Fruit fly (Drosophila melanogaster) whole organism, prepupa: Measurements from ENCODE around the gene EMC3.
A peak's percentile ranks its signal among the peaks of the same experiment; 100 is the strongest.

Source experiments
- Blimp-1 ChIP-seq: fragments of 200-800 bp; sonication (Bioruptor generic); optimal IDR thresholded peaks from 3 replicates; lab custom pipeline; 2017; ENCODE audit warnings: missing biosample characterization, missing genetic modification characterization, mild to moderate bottlenecking, moderate library complexity, missing genetic modification reagents
- CG10631 ChIP-seq: fragments of 200-800 bp; sonication (Bioruptor generic); optimal IDR thresholded peaks from 2 replicates; lab custom pipeline; 2016; ENCODE audit warnings: missing biosample characterization, missing genetic modification characterization
- CG10669 ChIP-seq: fragments of 200-800 bp; sonication (Bioruptor generic); optimal IDR thresholded peaks from 3 replicates; lab custom pipeline; 2018; ENCODE audit warnings: missing biosample characterization, mild to moderate bottlenecking, missing genetic modification characterization, moderate library complexity
- CG11294 ChIP-seq: fragments of 200-800 bp; sonication (Bioruptor generic); IDR thresholded peaks from 2 replicates; pipeline ENCODE4 v1.3.6; 2022; ENCODE audit warnings: missing biosample characterization, missing genetic modification characterization
- CG11762 ChIP-seq: fragments of 200-800 bp; sonication (Bioruptor generic); optimal IDR thresholded peaks from 3 replicates; lab custom pipeline; 2016; ENCODE audit warnings: missing biosample characterization, missing genetic modification characterization; ENCODE audit not compliant: insufficient read depth
- CG15336 ChIP-seq: fragments of 200-800 bp; sonication (Bioruptor generic); IDR thresholded peaks from 2 replicates; pipeline ENCODE4 v1.3.6; 2022; ENCODE audit warnings: missing biosample characterization, missing genetic modification characterization
- CG1621 ChIP-seq: fragments of 200-800 bp; sonication (Bioruptor generic); optimal IDR thresholded peaks from 3 replicates; lab custom pipeline; 2018; ENCODE audit warnings: missing biosample characterization, mild to moderate bottlenecking, missing genetic modification characterization
- CG31627 ChIP-seq: fragments of 200-800 bp; sonication (Bioruptor generic); optimal IDR thresholded peaks from 3 replicates; lab custom pipeline; 2016; ENCODE audit warnings: missing biosample characterization, missing genetic modification characterization
- CG32006 ChIP-seq: fragments of 200-800 bp; sonication (Bioruptor generic); optimal IDR thresholded peaks from 3 replicates; lab custom pipeline; 2017; ENCODE audit warnings: missing biosample characterization, mild to moderate bottlenecking, missing genetic modification characterization
- CG3919 ChIP-seq: fragments of 200-800 bp; sonication (Bioruptor generic); optimal IDR thresholded peaks from 3 replicates; lab custom pipeline; 2016; ENCODE audit warnings: missing biosample characterization, missing genetic modification characterization
- CG4318 ChIP-seq: fragments of 200-800 bp; sonication (Bioruptor generic); optimal IDR thresholded peaks from 3 replicates; lab custom pipeline; 2017; ENCODE audit warnings: missing biosample characterization, mild to moderate bottlenecking, missing genetic modification characterization
- CG6276 ChIP-seq: fragments of 200-800 bp; sonication (Bioruptor generic); optimal IDR thresholded peaks from 2 replicates; lab custom pipeline; 2017; ENCODE audit warnings: missing biosample characterization, mild to moderate bottlenecking, missing genetic modification characterization
- CG6792 ChIP-seq: fragments of 200-800 bp; sonication (Bioruptor generic); optimal IDR thresholded peaks from 3 replicates; lab custom pipeline; 2016; ENCODE audit warnings: missing biosample characterization, missing genetic modification characterization
- CG6808 ChIP-seq: fragments of 200-800 bp; sonication (Bioruptor generic); optimal IDR thresholded peaks from 3 replicates; lab custom pipeline; 2017; ENCODE audit warnings: missing biosample characterization, missing genetic modification characterization, mild to moderate bottlenecking, moderate library complexity, missing genetic modification reagents
- CG7368 ChIP-seq: fragments of 200-800 bp; sonication (Bioruptor generic); optimal IDR thresholded peaks from 3 replicates; lab custom pipeline; 2016; ENCODE audit warnings: missing biosample characterization, missing genetic modification characterization
- CG8319 ChIP-seq: fragments of 200-800 bp; sonication (Bioruptor generic); optimal IDR thresholded peaks from 3 replicates; lab custom pipeline; 2016; ENCODE audit warnings: missing biosample characterization, missing genetic modification characterization
- CG8632 ChIP-seq: fragments of 200-800 bp; sonication (Bioruptor generic); optimal IDR thresholded peaks from 3 replicates; lab custom pipeline; 2016; ENCODE audit warnings: missing biosample characterization, missing genetic modification characterization
- Eip78C ChIP-seq: fragments of 200-800 bp; sonication (Bioruptor generic); peaks from one replicate; lab custom pipeline; 2016; ENCODE audit warnings: missing biosample characterization, missing genetic modification characterization
- Ets21C ChIP-seq: fragments of 200-800 bp; sonication (Bioruptor generic); optimal IDR thresholded peaks from 3 replicates; lab custom pipeline; 2016; ENCODE audit warnings: missing biosample characterization, missing genetic modification characterization
- Ets96B ChIP-seq: fragments of 200-800 bp; optimal IDR thresholded peaks from 2 replicates; lab custom pipeline; 2019; ENCODE audit warnings: missing biosample characterization, mild to moderate bottlenecking, missing genetic modification characterization, moderate library complexity
- Gug ChIP-seq: fragments of 200-800 bp; sonication (Bioruptor generic); IDR thresholded peaks from 2 replicates; pipeline ENCODE4 v1.3.6; 2022; ENCODE audit warnings: missing biosample characterization, missing genetic modification characterization
- Hr39 ChIP-seq: fragments of 200-800 bp; sonication (Bioruptor generic); optimal IDR thresholded peaks from 2 replicates; lab custom pipeline; 2016; ENCODE audit warnings: missing biosample characterization, missing genetic modification characterization
- Hr4 ChIP-seq: fragments of 200-800 bp; sonication (Bioruptor generic); optimal IDR thresholded peaks from 3 replicates; lab custom pipeline; 2016; ENCODE audit warnings: missing biosample characterization, missing genetic modification characterization
- Lpt ChIP-seq: fragments of 200-800 bp; sonication (Bioruptor generic); optimal IDR thresholded peaks from 3 replicates; lab custom pipeline; 2016; ENCODE audit warnings: missing biosample characterization, missing genetic modification characterization
- Met ChIP-seq: fragments of 200-800 bp; sonication (Bioruptor generic); optimal IDR thresholded peaks from 3 replicates; lab custom pipeline; 2016; ENCODE audit warnings: missing biosample characterization, missing genetic modification characterization
- Sox15 ChIP-seq: fragments of 200-800 bp; sonication (Bioruptor generic); optimal IDR thresholded peaks from 3 replicates; lab custom pipeline; 2016; ENCODE audit warnings: missing biosample characterization, missing genetic modification characterization
- achi ChIP-seq: fragments of 200-800 bp; sonication (Bioruptor generic); optimal IDR thresholded peaks from 3 replicates; lab custom pipeline; 2016; ENCODE audit warnings: missing biosample characterization, missing genetic modification characterization
- acj6 ChIP-seq: fragments of 200-800 bp; sonication (Bioruptor generic); optimal IDR thresholded peaks from 3 replicates; lab custom pipeline; 2016; ENCODE audit warnings: missing biosample characterization, missing genetic modification characterization
- cyc ChIP-seq: fragments of 200-800 bp; sonication (Bioruptor generic); optimal IDR thresholded peaks from 3 replicates; lab custom pipeline; 2016; ENCODE audit warnings: missing biosample characterization, missing genetic modification characterization
- dac ChIP-seq: fragments of 200-800 bp; sonication (Bioruptor generic); optimal IDR thresholded peaks from 2 replicates; lab custom pipeline; 2017; ENCODE audit warnings: missing biosample characterization, mild to moderate bottlenecking, missing genetic modification characterization
- eg ChIP-seq: fragments of 200-800 bp; sonication (Bioruptor generic); IDR thresholded peaks from 3 replicates; pipeline ENCODE4 v1.3.6; 2022; ENCODE audit warnings: missing biosample characterization, missing genetic modification characterization
- fkh ChIP-seq: fragments of 200-800 bp; sonication (Bioruptor generic); optimal IDR thresholded peaks from 3 replicates; lab custom pipeline; 2017; ENCODE audit warnings: missing biosample characterization, mild to moderate bottlenecking, missing genetic modification characterization, moderate library complexity
- lz ChIP-seq: fragments of 200-800 bp; sonication (Bioruptor generic); optimal IDR thresholded peaks from 3 replicates; lab custom pipeline; 2016; ENCODE audit warnings: missing biosample characterization, missing genetic modification characterization
- net ChIP-seq: fragments of 200-800 bp; sonication (Bioruptor generic); optimal IDR thresholded peaks from 3 replicates; lab custom pipeline; 2016; ENCODE audit warnings: missing biosample characterization, missing genetic modification characterization
- pdm3 ChIP-seq: fragments of 200-800 bp; sonication (Bioruptor generic); optimal IDR thresholded peaks from 3 replicates; lab custom pipeline; 2016; ENCODE audit warnings: missing biosample characterization, missing genetic modification characterization
- spab ChIP-seq: fragments of 200-800 bp; sonication (Bioruptor generic); optimal IDR thresholded peaks from 2 replicates; lab custom pipeline; 2017; ENCODE audit warnings: missing biosample characterization, mild to moderate bottlenecking, missing genetic modification characterization, missing genetic modification reagents
- svp ChIP-seq: fragments of 200-800 bp; sonication (Bioruptor generic); peaks from one replicate; lab custom pipeline; 2016; ENCODE audit warnings: missing biosample characterization, missing genetic modification characterization
- topi ChIP-seq: fragments of 200-800 bp; sonication (Bioruptor generic); optimal IDR thresholded peaks from 3 replicates; lab custom pipeline; 2016; ENCODE audit warnings: missing biosample characterization, missing genetic modification characterization

EMC3 gene

DNA sequence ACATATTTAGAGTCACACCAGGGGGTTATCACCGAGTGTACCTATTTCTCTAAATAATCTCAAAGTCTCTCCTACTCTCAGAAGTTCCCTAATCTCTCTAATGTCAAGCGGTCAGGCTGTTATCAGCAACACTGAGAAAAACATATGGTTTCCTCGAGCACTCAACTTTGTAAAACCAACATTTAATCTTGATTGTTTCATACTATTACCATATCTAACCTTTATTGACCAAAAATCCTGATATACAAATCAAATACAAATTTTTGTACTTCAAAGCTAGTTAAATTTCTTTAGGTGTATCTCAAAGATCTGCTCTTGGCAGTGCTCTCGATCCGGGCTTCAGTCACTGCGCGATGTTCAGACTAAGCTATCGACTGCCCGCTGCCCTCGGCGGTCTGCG, 28.9 kb downstream of the EMC3 start, which contains the start of gene CG6415 (continued):
- peak; percentile 64 for TF ChIP-seq CG11294
- TF ChIP-seq CG6808 (GFP tag; lab: Kevin White, UChicago) = no peak
- peak; percentile 5 for TF ChIP-seq dac (GFP tag; lab: Kevin White, UChicago)
- TF ChIP-seq Sox15 (GFP tag; lab: Kevin White, UChicago) = no peak
- peak; percentile 71 for TF ChIP-seq Hr4 (GFP tag; lab: Kevin White, UChicago)
- TF ChIP-seq net = peak; percentile 45
- peak; percentile 22 for TF ChIP-seq CG3919 (GFP tag; lab: Kevin White, UChicago)
- TF ChIP-seq CG31627 = peak; percentile 32
- no peak for TF ChIP-seq CG10631
- TF ChIP-seq CG15336 (GFP tag; lab: Robert Waterston, UW) = peak; percentile 71
- no peak for TF ChIP-seq CG8319 (GFP tag; lab: Kevin White, UChicago)
- no peak for TF ChIP-seq CG6792 (GFP tag; lab: Kevin White, UChicago)
- TF ChIP-seq CG4318 (GFP tag; lab: Kevin White, UChicago) = peak; percentile 48
- TF ChIP-seq CG6276 (GFP tag; lab: Kevin White, UChicago) = peak; percentile 63
- TF ChIP-seq Ets21C (GFP tag; lab: Kevin White, UChicago) = no peak
- TF ChIP-seq pdm3 (GFP tag; lab: Kevin White, UChicago) = peak; percentile 48
- no peak for TF ChIP-seq Ets96B
- peak; percentile 34 for TF ChIP-seq Met
- peak; percentile 27 for TF ChIP-seq lz (GFP tag; lab: Kevin White, UChicago)
- TF ChIP-seq spab = no peak
- no peak for TF ChIP-seq Lpt (GFP tag; lab: Kevin White, UChicago)
- TF ChIP-seq CG10669 (GFP tag; lab: Kevin White, UChicago) = no peak
- no peak for TF ChIP-seq cyc (GFP tag; lab: Kevin White, UChicago)
- TF ChIP-seq achi (GFP tag; lab: Kevin White, UChicago) = no peak
- peak; percentile 51 for TF ChIP-seq fkh (GFP tag; lab: Kevin White, UChicago)
- peak; percentile 28 for TF ChIP-seq topi (GFP tag; lab: Kevin White, UChicago)
- peak; percentile 78 for TF ChIP-seq Gug (GFP tag; lab: Robert Waterston, UW)
- peak; percentile 27 for TF ChIP-seq acj6 (GFP tag; lab: Kevin White, UChicago)
- no peak for TF ChIP-seq CG1621 (tag; lab: Kevin White, UChicago)
- no peak for TF ChIP-seq CG11762
- no peak for TF ChIP-seq CG7368 (GFP tag; lab: Kevin White, UChicago)
- TF ChIP-seq, all 60 proteins: peak for 26

DNA sequence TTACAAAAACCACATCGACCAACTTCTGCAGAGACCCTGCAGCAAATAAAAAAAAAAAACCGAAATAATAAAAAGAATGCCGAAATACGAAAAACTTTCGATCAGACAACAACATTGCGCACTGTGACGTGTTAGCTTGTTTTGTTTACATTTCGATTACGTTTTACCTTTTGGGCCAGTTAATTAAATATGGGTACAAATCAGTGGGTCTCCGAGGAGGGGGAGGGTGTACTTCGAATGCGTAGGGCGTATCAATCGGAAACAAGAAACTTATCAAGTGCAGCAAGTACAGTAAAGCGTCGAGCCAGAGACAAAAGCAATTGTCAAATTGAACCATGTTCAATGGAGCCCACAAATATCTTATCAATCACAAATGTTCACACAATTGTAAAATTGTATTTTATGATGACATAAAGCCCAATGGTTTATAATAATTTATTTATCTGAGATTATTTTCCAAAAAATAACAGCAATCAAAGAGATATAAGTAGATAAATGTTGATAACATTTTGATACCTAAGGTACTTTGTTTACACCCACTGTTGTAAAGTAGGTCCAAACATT, 30.6 kb downstream of the EMC3 start, which contains the start of gene Lip1:
Gene Lip1 (minus strand): TSS at position 46 of the 564 bp plus-strand sequence.
- peak; percentile 23 for TF ChIP-seq svp (GFP tag; lab: Kevin White, UChicago)
- no peak for TF ChIP-seq CG10669 (GFP tag; lab: Kevin White, UChicago)
- TF ChIP-seq Blimp-1 (GFP tag; lab: Kevin White, UChicago) = no peak
- TF ChIP-seq fkh (GFP tag; lab: Kevin White, UChicago) = peak; percentile 15
- TF ChIP-seq pdm3 (GFP tag; lab: Kevin White, UChicago) = no peak
- no peak for TF ChIP-seq Hr39 (GFP tag; lab: Kevin White, UChicago)
- no peak for TF ChIP-seq CG7368 (GFP tag; lab: Kevin White, UChicago)
- TF ChIP-seq CG8319 (GFP tag; lab: Kevin White, UChicago) = no peak
- TF ChIP-seq CG8632 (GFP tag; lab: Kevin White, UChicago) = no peak
- no peak for TF ChIP-seq Sox15 (GFP tag; lab: Kevin White, UChicago)
- TF ChIP-seq acj6 (GFP tag; lab: Kevin White, UChicago) = no peak
- TF ChIP-seq CG4318 (GFP tag; lab: Kevin White, UChicago) = no peak
- no peak for TF ChIP-seq Ets96B

DNA sequence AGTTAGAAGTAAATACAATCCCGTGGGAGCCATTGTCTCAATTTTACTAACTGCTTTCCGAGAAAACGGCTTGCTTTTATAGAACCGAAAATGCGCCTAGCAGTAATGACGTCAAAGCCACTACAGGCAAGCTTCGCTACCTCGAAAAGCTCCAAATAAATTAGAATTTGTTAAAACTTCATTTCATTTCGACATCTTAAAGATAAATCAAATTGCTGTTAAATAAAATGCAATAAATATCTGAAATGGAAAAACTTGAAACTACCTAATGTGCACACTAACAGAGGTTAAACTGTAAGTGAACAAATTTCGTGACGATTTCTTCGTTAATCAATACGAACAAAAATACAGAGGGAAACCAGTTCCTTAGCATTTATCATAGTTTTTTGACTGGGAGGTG, 34.2 kb downstream of the EMC3 start, which contains the start of gene CG7300:
Gene CG7300 (minus strand): TSS at position 52 of the 400 bp plus-strand sequence.
- TF ChIP-seq CG32006 (GFP tag; lab: Kevin White, UChicago) (peak; percentile 27), CG11762 (no peak), Lpt (GFP tag; lab: Kevin White, UChicago) (no peak), Eip78C (GFP tag; lab: Kevin White, UChicago) (peak; percentile 81), svp (GFP tag; lab: Kevin White, UChicago) (peak; percentile 18), eg (GFP tag; lab: Robert Waterston, UW) (0 out of 3 replicates have a peak, but pooled peaks have one; percentile 13)
